Worm (Caenorhabditis elegans) whole organism, L3 larva: ENCODE data around the gene ugt-4.

Experiments
- ceh-16 ChIP-seq: sonication (generic microtip); optimal IDR thresholded peaks from 2 replicates; lab custom pipeline; 2017; ENCODE audit warnings: missing biosample characterization, missing genetic modification characterization
- nhr-25 ChIP-seq: sonication (generic microtip); optimal IDR thresholded peaks from 2 replicates; lab custom pipeline; 2017; ENCODE audit warnings: missing biosample characterization, missing genetic modification characterization
- unc-39 ChIP-seq: sonication (generic microtip); optimal IDR thresholded peaks from 4 replicates; lab custom pipeline; 2017; ENCODE audit warnings: missing biosample characterization, missing genetic modification characterization

DNA sequence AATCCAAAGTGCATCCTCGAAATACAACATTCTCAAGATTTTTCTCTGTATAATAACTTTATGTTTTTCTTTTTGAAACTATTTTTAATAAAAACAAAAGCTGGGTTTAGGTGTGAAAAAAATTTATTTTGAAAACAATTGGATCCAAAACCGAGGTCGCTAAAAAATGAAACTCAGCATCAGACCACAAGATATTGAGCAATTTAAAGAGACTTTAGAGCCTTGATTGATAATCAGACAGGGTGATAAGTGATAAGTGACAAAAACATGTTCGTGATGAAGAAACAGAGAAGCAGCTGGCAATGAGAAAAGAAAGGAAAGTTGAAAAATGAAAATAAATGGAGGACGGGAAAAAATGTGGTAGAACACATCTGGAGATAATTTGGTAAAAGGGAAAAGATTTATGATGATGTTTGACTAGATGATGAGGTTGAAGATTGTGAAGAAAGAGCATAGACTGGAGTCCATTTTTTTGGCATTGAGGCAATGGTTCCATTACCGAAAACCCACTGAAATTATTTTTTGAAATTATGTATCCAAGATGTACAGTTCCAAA is 43.6 kb downstream of the ugt-4 start, which contains the start of gene C15C8.6:
- TF ChIP-seq nhr-25 (tag; lab: Kevin White, UChicago) (no peak), ceh-16 (no peak), unc-39 (no peak)
